Fruit fly (Drosophila melanogaster): ENCODE measurements around the gene 4E-T.

Gene 4E-T

DNA sequence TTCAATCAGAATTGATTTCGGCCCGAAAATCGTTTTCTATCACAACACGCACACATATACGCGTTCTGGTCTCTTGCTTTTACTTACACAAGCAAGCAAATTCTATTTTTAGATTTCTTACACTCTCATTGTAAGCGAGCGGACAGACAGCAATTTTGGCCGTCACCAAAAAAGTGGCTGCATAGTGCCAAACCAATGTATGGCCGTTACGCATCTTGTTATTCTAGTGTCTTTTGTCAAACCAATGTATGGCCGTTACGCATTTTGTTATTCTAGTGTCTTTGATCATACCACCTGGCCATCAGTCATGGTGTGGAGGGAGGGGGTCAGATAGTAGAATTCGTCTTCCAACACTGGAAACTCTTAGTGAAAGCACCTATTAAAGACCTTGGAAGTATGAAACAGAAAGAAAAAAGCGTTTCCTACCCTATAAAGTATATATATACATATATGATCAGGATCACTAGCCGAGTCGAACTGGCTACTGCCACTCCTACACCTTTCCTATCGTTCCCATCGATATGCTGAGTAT lies 2.9 kb upstream of the 4E-T start (continued):
- no peak for TF ChIP-seq CG9609 (GFP tag; optimal IDR thresholded peaks at IDR 0.05)
- no peak for TF ChIP-seq ro (GFP tag; IDR thresholded peaks at IDR 0.05)
- TF ChIP-seq Hmx (GFP tag; optimal IDR thresholded peaks at IDR 0.05): no peak
- no peak for TF ChIP-seq BtbVII (GFP tag; optimal IDR thresholded peaks at IDR 0.05)
- peak; percentile 18 for TF ChIP-seq Sry-δ (GFP tag; optimal IDR thresholded peaks at IDR 0.05)
- no peak for TF ChIP-seq CG13624 (GFP tag; optimal IDR thresholded peaks at IDR 0.05)
- no peak for TF ChIP-seq hb (GFP tag; IDR thresholded peaks at IDR 0.05; ENCODE audit: partially characterized antibody)
- TF ChIP-seq NC2β (GFP tag; optimal IDR thresholded peaks at IDR 0.05): no peak
- no peak for TF ChIP-seq CG1792 (GFP tag; optimal IDR thresholded peaks at IDR 0.05)
- no peak for TF ChIP-seq insv (GFP tag; optimal IDR thresholded peaks at IDR 0.05)
- peak; percentile 4 for TF ChIP-seq CG1603 (tag; optimal IDR thresholded peaks at IDR 0.05)
- no peak for TF ChIP-seq CG5180 (GFP tag; optimal IDR thresholded peaks at IDR 0.05)
- TF ChIP-seq CG6791 (GFP tag; IDR thresholded peaks at IDR 0.05; ENCODE audit: partially characterized antibody): peak; percentile 63; the same call in 1 of the 3 replicates
- no peak for TF ChIP-seq CG9437 (GFP tag; optimal IDR thresholded peaks at IDR 0.05)
- no peak for TF ChIP-seq CG11504 (tag; optimal IDR thresholded peaks at IDR 0.05)
- peak; percentile 53 for TF ChIP-seq cg (GFP tag; optimal IDR thresholded peaks at IDR 0.05)
- TF ChIP-seq CG30020 (tag; optimal IDR thresholded peaks at IDR 0.05): peak; percentile 83
- TF ChIP-seq Dbx (GFP tag; IDR thresholded peaks at IDR 0.05): no peak
- TF ChIP-seq C15 (GFP tag; IDR thresholded peaks at IDR 0.05): no peak
- no peak for TF ChIP-seq CG9797 (GFP tag; optimal IDR thresholded peaks at IDR 0.05)
- TF ChIP-seq Xrp1 (GFP tag; IDR thresholded peaks at IDR 0.05): no peak
- TF ChIP-seq CG1647 (GFP tag; optimal IDR thresholded peaks at IDR 0.05): no peak
- TF ChIP-seq CG15269 (tag; optimal IDR thresholded peaks at IDR 0.05): no peak
- TF ChIP-seq Drgx (GFP tag; IDR thresholded peaks at IDR 0.05): no peak
- TF ChIP-seq CG12659 (GFP tag; optimal IDR thresholded peaks at IDR 0.05): no peak
- no peak for TF ChIP-seq CG33557 (GFP tag; optimal IDR thresholded peaks at IDR 0.05)
- TF ChIP-seq ara (GFP tag; IDR thresholded peaks at IDR 0.05): no peak
- no peak for TF ChIP-seq CG13424 (tag; optimal IDR thresholded peaks at IDR 0.05)
- no peak for TF ChIP-seq kni (GFP tag; optimal IDR thresholded peaks at IDR 0.05)
- TF ChIP-seq Ssrp (tag; optimal IDR thresholded peaks at IDR 0.05): no peak
- TF ChIP-seq CG10654 (GFP tag; optimal IDR thresholded peaks at IDR 0.05): no peak
- no peak for TF ChIP-seq CG11560 (tag; IDR thresholded peaks at IDR 0.05)
- no peak for TF ChIP-seq Asciz (GFP tag; optimal IDR thresholded peaks at IDR 0.05)
- TF ChIP-seq row (GFP tag; IDR thresholded peaks at IDR 0.05): 0 out of 3 replicates have a peak, but pooled peaks have one; percentile 13
- TF ChIP-seq CG13894 (tag; optimal IDR thresholded peaks at IDR 0.05): peak; percentile 46
- peak; percentile 91 for TF ChIP-seq CG2199 (GFP tag; IDR thresholded peaks at IDR 0.05)
- TF ChIP-seq CG11723 (GFP tag; optimal IDR thresholded peaks at IDR 0.05): peak; percentile 39
- no peak for TF ChIP-seq CG17829 (tag; optimal IDR thresholded peaks at IDR 0.05)
- no peak for TF ChIP-seq CG2712 (tag; optimal IDR thresholded peaks at IDR 0.05)
- no peak for TF ChIP-seq CG32767 (GFP tag; IDR thresholded peaks at IDR 0.05)
- no peak for TF ChIP-seq CG2129 (GFP tag; IDR thresholded peaks at IDR 0.05; ENCODE audit: partially characterized antibody)
- no peak for TF ChIP-seq CG1832 (GFP tag; optimal IDR thresholded peaks at IDR 0.05)
- no peak for TF ChIP-seq Elba2 (GFP tag; optimal IDR thresholded peaks at IDR 0.05)
- no peak for TF ChIP-seq CrebB (tag; optimal IDR thresholded peaks at IDR 0.05)
- no peak for TF ChIP-seq CG14965 (GFP tag; optimal IDR thresholded peaks at IDR 0.05; ENCODE audit: borderline replicate concordance)
- peak; percentile 20 for TF ChIP-seq MESR4 (GFP tag; optimal IDR thresholded peaks at IDR 0.05)
- TF ChIP-seq pros (GFP tag; optimal IDR thresholded peaks at IDR 0.05): peak; percentile 8
- no peak for TF ChIP-seq Adf1 (GFP tag; IDR thresholded peaks at IDR 0.05)
- no peak for TF ChIP-seq NC2α (GFP tag; optimal IDR thresholded peaks at IDR 0.05)
- no peak for TF ChIP-seq sim (GFP tag; IDR thresholded peaks at IDR 0.05)
- no peak for TF ChIP-seq Meics (GFP tag; optimal IDR thresholded peaks at IDR 0.05)
